Fruit fly (Drosophila melanogaster): ENCODE measurements around the gene CG3386.

CG3386 gene

dm6 chr3L:642146-642864 is 40.0 kb downstream of the CG3386 start (continued):
- TF ChIP-seq Kr (GFP tag; optimal IDR thresholded peaks at IDR 0.05) (no peak), en (GFP tag; optimal IDR thresholded peaks at IDR 0.05) (no peak), CG10209 (GFP tag; optimal IDR thresholded peaks at IDR 0.05) (no peak), CG14014 (GFP tag; IDR thresholded peaks at IDR 0.05) (no peak), Six4 (GFP tag; optimal IDR thresholded peaks at IDR 0.05) (peak; percentile 7), her (GFP tag; optimal IDR thresholded peaks at IDR 0.05) (no peak), lmd (GFP tag; IDR thresholded peaks at IDR 0.05) (no peak; the same call in 1 of the 2 replicates), CG3847 (GFP tag; IDR thresholded peaks at IDR 0.05) (no peak), CG3065 (GFP tag; optimal IDR thresholded peaks at IDR 0.05) (no peak), CG10267 (tag; optimal IDR thresholded peaks at IDR 0.05) (peak; percentile 64), ranshi (GFP tag; IDR thresholded peaks at IDR 0.05) (no peak), chif (GFP tag; optimal IDR thresholded peaks at IDR 0.05) (peak in 1 of 2 experiments; percentile 7), br (optimal IDR thresholded peaks at IDR 0.05) (no peak), Dip2 (GFP tag; IDR thresholded peaks at IDR 0.05) (no peak), Taf1 (GFP tag; IDR thresholded peaks at IDR 0.05) (no peak), trh (GFP tag; optimal IDR thresholded peaks at IDR 0.05) (no peak), Ravus (GFP tag; IDR thresholded peaks at IDR 0.05) (no peak), lbe (GFP tag; optimal IDR thresholded peaks at IDR 0.05) (no peak), CG11696 (GFP tag; IDR thresholded peaks at IDR 0.05) (no peak), Oaz (GFP tag; IDR thresholded peaks at IDR 0.05) (no peak), CG8944 (GFP tag; optimal IDR thresholded peaks at IDR 0.05) (no peak), Hr78 (GFP tag; optimal IDR thresholded peaks at IDR 0.05) (no peak), Camta (GFP tag; optimal IDR thresholded peaks at IDR 0.05) (no peak), D (optimal IDR thresholded peaks at IDR 0.05) (no peak), D (GFP tag; optimal IDR thresholded peaks at IDR 0.05) (peak; percentile 54), Hr51 (GFP tag; optimal IDR thresholded peaks at IDR 0.05) (peak in 1 of 2 experiments; percentile 82), CG7357 (GFP tag; IDR thresholded peaks at IDR 0.05) (peak; percentile 37; the same call in 1 of the 3 replicates), BtbVII (GFP tag; optimal IDR thresholded peaks at IDR 0.05) (peak; percentile 60), CG15696 (tag; optimal IDR thresholded peaks at IDR 0.05) (peak; percentile 43), CG9876 (GFP tag; optimal IDR thresholded peaks at IDR 0.05) (no peak), chn (GFP tag; optimal IDR thresholded peaks at IDR 0.05) (no peak), lov (optimal IDR thresholded peaks at IDR 0.05) (no peak), lov (GFP tag; IDR thresholded peaks at IDR 0.05) (0 out of 3 replicates have a peak, but pooled peaks have one; percentile 20), tna (GFP tag; IDR thresholded peaks at IDR 0.05; ENCODE audit: partially characterized antibody) (no peak), jumu (GFP tag; optimal IDR thresholded peaks at IDR 0.05) (no peak), CG31441 (GFP tag; IDR thresholded peaks at IDR 0.05) (peak; percentile 84), CG8089 (GFP tag; optimal IDR thresholded peaks at IDR 0.05) (no peak), CG2678 (tag; optimal IDR thresholded peaks at IDR 0.05) (peak; percentile 71), crol (GFP tag; IDR thresholded peaks at IDR 0.05) (no peak), tio (GFP tag; optimal IDR thresholded peaks at IDR 0.05) (peak; percentile 60), bigmax (GFP tag; optimal IDR thresholded peaks at IDR 0.05) (no peak), GATAe (GFP tag; conservative IDR thresholded peaks at IDR 0.05) (no peak), CG9932 (GFP tag; IDR thresholded peaks at IDR 0.05) (no peak), CG3995 (GFP tag; optimal IDR thresholded peaks at IDR 0.05) (no peak), CG1602 (GFP tag; optimal IDR thresholded peaks at IDR 0.05) (peak; percentile 32), CG33557 (GFP tag; optimal IDR thresholded peaks at IDR 0.05) (peak; percentile 41), CG11085 (GFP tag; IDR thresholded peaks at IDR 0.05) (no peak), odd (GFP tag; optimal IDR thresholded peaks at IDR 0.05) (no peak), MTF-1 (GFP tag; optimal IDR thresholded peaks at IDR 0.05; ENCODE audit: borderline replicate concordance) (no peak), CG2129 (GFP tag; IDR thresholded peaks at IDR 0.05; ENCODE audit: partially characterized antibody) (no peak), Ssrp (tag; optimal IDR thresholded peaks at IDR 0.05) (peak; percentile 68)
